Fruit fly (Drosophila melanogaster) whole organism, embryonic: ENCODE measurements around the gene CG14221.

Source experiments
- Ada2b ChIP-seq: fragments of 200-800 bp; sonication (Bioruptor generic); IDR thresholded peaks from 2 replicates; pipeline ENCODE4 v1.3.6; 2022; ENCODE audit warnings: missing biosample characterization, missing genetic modification characterization
- CG1024 ChIP-seq: fragments of 200-800 bp; sonication (Bioruptor generic); IDR thresholded peaks from 2 replicates; pipeline ENCODE4 v1.3.6; 2022; ENCODE audit warnings: missing biosample characterization, missing genetic modification characterization
- CG10462 ChIP-seq: fragments of 200-800 bp; sonication (Bioruptor generic); optimal IDR thresholded peaks from 2 replicates; lab custom pipeline; 2016; ENCODE audit warnings: missing biosample characterization, missing genetic modification characterization
- CG11723 ChIP-seq: fragments of 200-800 bp; sonication (Bioruptor generic); optimal IDR thresholded peaks from 2 replicates; lab custom pipeline; 2017; ENCODE audit warnings: missing biosample characterization, mild to moderate bottlenecking, missing genetic modification characterization
- CG12299 ChIP-seq: fragments of 200-800 bp; sonication (Bioruptor generic); optimal IDR thresholded peaks from 2 replicates; lab custom pipeline; 2018; ENCODE audit warnings: missing biosample characterization, mild to moderate bottlenecking, missing genetic modification characterization
- CG14050 ChIP-seq: fragments of 200-800 bp; sonication (Bioruptor generic); IDR thresholded peaks from 3 replicates; pipeline ENCODE4 v1.3.6; 2022; ENCODE audit warnings: missing biosample characterization, missing genetic modification characterization
- CG15601 ChIP-seq: fragments of 200-800 bp; sonication (Bioruptor generic); optimal IDR thresholded peaks from 3 replicates; lab custom pipeline; 2019; ENCODE audit warnings: missing biosample characterization, mild to moderate bottlenecking, missing genetic modification characterization, moderate library complexity
- CG17186 ChIP-seq: fragments of 200-800 bp; sonication (Bioruptor generic); optimal IDR thresholded peaks from 3 replicates; lab custom pipeline; 2017; ENCODE audit warnings: missing biosample characterization, missing genetic modification reagents, missing genetic modification characterization
- CG17802 ChIP-seq: fragments of 200-800 bp; sonication (Bioruptor generic); optimal IDR thresholded peaks from 2 replicates; lab custom pipeline; 2018; ENCODE audit warnings: missing biosample characterization, mild to moderate bottlenecking, missing genetic modification characterization, moderate library complexity
- CG2116 ChIP-seq: fragments of 200-800 bp; sonication (Bioruptor generic); optimal IDR thresholded peaks from 3 replicates; lab custom pipeline; 2018; ENCODE audit warnings: missing biosample characterization, mild to moderate bottlenecking, missing genetic modification characterization
- CG3065 ChIP-seq: fragments of 200-800 bp; sonication (Bioruptor generic); optimal IDR thresholded peaks from 2 replicates; lab custom pipeline; 2016; ENCODE audit warnings: missing biosample characterization, missing genetic modification characterization
- CG31365 ChIP-seq: fragments of 200-800 bp; sonication (Bioruptor generic); optimal IDR thresholded peaks from 2 replicates; lab custom pipeline; 2018; ENCODE audit warnings: missing biosample characterization, mild to moderate bottlenecking, missing genetic modification characterization
- CG34224 ChIP-seq: fragments of 200-800 bp; sonication (Bioruptor generic); IDR thresholded peaks from 3 replicates; pipeline ENCODE4 v1.3.6; 2022; ENCODE audit warnings: missing biosample characterization, missing genetic modification characterization; ENCODE audit not compliant: partially characterized antibody
- CG3838 ChIP-seq: fragments of 200-800 bp; sonication (Bioruptor generic); optimal IDR thresholded peaks from 3 replicates; lab custom pipeline; 2016; ENCODE audit warnings: missing biosample characterization, missing genetic modification characterization
- CG3847 ChIP-seq: fragments of 200-800 bp; sonication (Bioruptor generic); IDR thresholded peaks from 2 replicates; pipeline ENCODE4 v1.3.6; 2022; ENCODE audit warnings: missing biosample characterization, missing genetic modification characterization
- CG4730 ChIP-seq: fragments of 200-800 bp; sonication (Bioruptor generic); IDR thresholded peaks from 2 replicates; pipeline ENCODE4 v1.3.6; 2022; ENCODE audit warnings: missing biosample characterization, missing genetic modification characterization
- CG5180 ChIP-seq: fragments of 200-800 bp; sonication (Bioruptor generic); optimal IDR thresholded peaks from 3 replicates; lab custom pipeline; 2017; ENCODE audit warnings: missing biosample characterization, missing genetic modification characterization, mild to moderate bottlenecking, moderate library complexity, missing genetic modification reagents
- CG6175 ChIP-seq: fragments of 200-800 bp; sonication (Bioruptor generic); IDR thresholded peaks from 3 replicates; pipeline ENCODE4 v1.3.6; 2022; ENCODE audit warnings: missing biosample characterization, missing genetic modification characterization
- CG7271 ChIP-seq: fragments of 200-800 bp; sonication (Bioruptor generic); optimal IDR thresholded peaks from 2 replicates; lab custom pipeline; 2018; ENCODE audit warnings: missing biosample characterization, mild to moderate bottlenecking, missing genetic modification characterization, moderate library complexity
- CG8359 ChIP-seq: fragments of 200-800 bp; sonication (Bioruptor generic); optimal IDR thresholded peaks from 2 replicates; lab custom pipeline; 2017; ENCODE audit warnings: missing biosample characterization, mild to moderate bottlenecking, missing genetic modification characterization, borderline replicate concordance
- D19A ChIP-seq: fragments of 200-800 bp; optimal IDR thresholded peaks from 3 replicates; lab custom pipeline; 2019; ENCODE audit warnings: missing biosample characterization, mild to moderate bottlenecking, missing genetic modification characterization, moderate library complexity
- Deaf1 ChIP-seq: fragments of 200-800 bp; optimal IDR thresholded peaks from 3 replicates; lab custom pipeline; 2019; ENCODE audit warnings: missing biosample characterization, mild to moderate bottlenecking, missing genetic modification characterization, moderate library complexity
- Dip2 ChIP-seq: fragments of 200-800 bp; sonication (Bioruptor generic); IDR thresholded peaks from 2 replicates; pipeline ENCODE4 v1.3.6; 2022; ENCODE audit warnings: missing biosample characterization, missing genetic modification characterization
- Dll ChIP-seq: fragments of 200-800 bp; sonication (Bioruptor generic); IDR thresholded peaks from 4 replicates; pipeline ENCODE4 v1.3.6; 2022; ENCODE audit warnings: missing biosample characterization, missing genetic modification characterization; ENCODE audit not compliant: partially characterized antibody
- Hmr ChIP-seq: fragments of 200-800 bp; sonication (Bioruptor generic); optimal IDR thresholded peaks from 3 replicates; lab custom pipeline; 2017; ENCODE audit warnings: mild to moderate bottlenecking, missing biosample characterization, missing genetic modification reagents, missing genetic modification characterization
- MESR4 ChIP-seq: fragments of 200-800 bp; sonication (Bioruptor generic); optimal IDR thresholded peaks from 2 replicates; lab custom pipeline; 2018; ENCODE audit warnings: missing biosample characterization, mild to moderate bottlenecking, missing genetic modification characterization, moderate library complexity
- Oli ChIP-seq: fragments of 200-800 bp; sonication (Bioruptor generic); optimal IDR thresholded peaks from 2 replicates; lab custom pipeline; 2018; ENCODE audit warnings: missing biosample characterization, mild to moderate bottlenecking, missing genetic modification characterization, moderate library complexity
- Pdp1 ChIP-seq, 2 experiments: fragments of 200-800 bp; sonication (Bioruptor generic); optimal IDR thresholded peaks; 3 replicates each; lab custom pipeline; 2016; ENCODE audit warnings: missing biosample characterization in 2 of 2, missing genetic modification characterization in 2 of 2, mild to moderate bottlenecking in 1 of 2, moderate library complexity in 1 of 2
- Sin3A ChIP-seq: fragments of >200 bp; optimal IDR thresholded peaks from 2 replicates; lab custom pipeline; 2018
- Trl ChIP-seq, 3 experiments: fragments of >200 bp in 2 of 3; fragments of 200-800 bp in 1 of 3; sonication (Bioruptor generic) in 1 of 3; optimal IDR thresholded peaks; 2 replicates in 1 of 3; 3 replicates in 2 of 3; lab custom pipeline; 2016 to 2017; ENCODE audit warnings: missing biosample characterization in 1 of 3, missing genetic modification characterization in 1 of 3
- ato ChIP-seq: fragments of 200-800 bp; sonication (Bioruptor generic); IDR thresholded peaks from 2 replicates; pipeline ENCODE4 v1.3.6; 2022; ENCODE audit warnings: missing biosample characterization, missing genetic modification characterization; ENCODE audit not compliant: partially characterized antibody
- cad ChIP-seq: fragments of >200 bp; optimal IDR thresholded peaks from 2 replicates; lab custom pipeline; 2017; ENCODE audit warnings: missing biosample characterization, missing genetic modification characterization
- cwo ChIP-seq: fragments of 200-800 bp; sonication (Bioruptor generic); optimal IDR thresholded peaks from 3 replicates; lab custom pipeline; 2017; ENCODE audit warnings: missing biosample characterization, missing genetic modification characterization, mild to moderate bottlenecking, moderate library complexity, missing genetic modification reagents
- da ChIP-seq: fragments of 200-800 bp; sonication (Bioruptor generic); optimal IDR thresholded peaks from 2 replicates; lab custom pipeline; 2016; ENCODE audit warnings: missing biosample characterization, missing genetic modification characterization
- dm ChIP-seq: fragments of 200-800 bp; sonication (Bioruptor generic); optimal IDR thresholded peaks from 3 replicates; lab custom pipeline; 2016; ENCODE audit warnings: missing biosample characterization, missing genetic modification characterization
- dpn ChIP-seq, 2 experiments: fragments of 200-800 bp; sonication (Bioruptor generic); optimal IDR thresholded peaks; 3 replicates each; lab custom pipeline; 2016; ENCODE audit warnings: missing biosample characterization in 2 of 2, missing genetic modification characterization in 2 of 2
- dysf ChIP-seq: fragments of 200-800 bp; sonication (Bioruptor generic); IDR thresholded peaks from 3 replicates; pipeline ENCODE4 v1.3.6; 2022; ENCODE audit warnings: missing biosample characterization, missing genetic modification characterization
- fd3F ChIP-seq: fragments of 200-800 bp; sonication (Bioruptor generic); optimal IDR thresholded peaks from 2 replicates; lab custom pipeline; 2018; ENCODE audit warnings: missing biosample characterization, mild to moderate bottlenecking, missing genetic modification characterization, moderate library complexity
- gem ChIP-seq: fragments of 200-800 bp; sonication (Bioruptor generic); optimal IDR thresholded peaks from 2 replicates; lab custom pipeline; 2019; ENCODE audit warnings: missing biosample characterization, mild to moderate bottlenecking, missing genetic modification characterization, moderate library complexity
- insv ChIP-seq, 2 experiments: fragments of 200-800 bp; sonication (Bioruptor generic); optimal IDR thresholded peaks; 3 replicates each; lab custom pipeline; 2016 to 2018; ENCODE audit warnings: missing biosample characterization in 2 of 2, missing genetic modification characterization in 2 of 2
- maf-S ChIP-seq: fragments of 200-800 bp; sonication (Bioruptor generic); optimal IDR thresholded peaks from 2 replicates; lab custom pipeline; 2016; ENCODE audit warnings: missing biosample characterization, missing genetic modification characterization
- nerfin-1 ChIP-seq: fragments of 200-800 bp; sonication (Bioruptor generic); optimal IDR thresholded peaks from 3 replicates; lab custom pipeline; 2019; ENCODE audit warnings: missing biosample characterization, mild to moderate bottlenecking, missing genetic modification characterization, moderate library complexity
- sd ChIP-seq: fragments of 200-800 bp; sonication (Bioruptor generic); optimal IDR thresholded peaks from 3 replicates; lab custom pipeline; 2018; ENCODE audit warnings: missing biosample characterization, mild to moderate bottlenecking, missing genetic modification characterization, moderate library complexity
- shn ChIP-seq: fragments of 200-800 bp; sonication (Bioruptor generic); optimal IDR thresholded peaks from 3 replicates; lab custom pipeline; 2016; ENCODE audit warnings: missing biosample characterization, missing genetic modification characterization
- slbo ChIP-seq: fragments of 200-800 bp; sonication (Bioruptor generic); IDR thresholded peaks from 2 replicates; pipeline ENCODE4 v1.3.6; 2022; ENCODE audit warnings: missing biosample characterization, missing genetic modification characterization
- sug ChIP-seq: fragments of 200-800 bp; optimal IDR thresholded peaks from 2 replicates; lab custom pipeline; 2019; ENCODE audit warnings: missing biosample characterization, mild to moderate bottlenecking, missing genetic modification characterization, moderate library complexity
- tap ChIP-seq: fragments of 200-800 bp; optimal IDR thresholded peaks from 3 replicates; lab custom pipeline; 2019; ENCODE audit warnings: missing biosample characterization, mild to moderate bottlenecking, missing genetic modification characterization, moderate library complexity
- toy ChIP-seq: fragments of 200-800 bp; sonication (Bioruptor generic); IDR thresholded peaks from 2 replicates; pipeline ENCODE4 v1.3.6; 2022; ENCODE audit warnings: missing biosample characterization, missing genetic modification characterization

The CG14221 gene

DNA sequence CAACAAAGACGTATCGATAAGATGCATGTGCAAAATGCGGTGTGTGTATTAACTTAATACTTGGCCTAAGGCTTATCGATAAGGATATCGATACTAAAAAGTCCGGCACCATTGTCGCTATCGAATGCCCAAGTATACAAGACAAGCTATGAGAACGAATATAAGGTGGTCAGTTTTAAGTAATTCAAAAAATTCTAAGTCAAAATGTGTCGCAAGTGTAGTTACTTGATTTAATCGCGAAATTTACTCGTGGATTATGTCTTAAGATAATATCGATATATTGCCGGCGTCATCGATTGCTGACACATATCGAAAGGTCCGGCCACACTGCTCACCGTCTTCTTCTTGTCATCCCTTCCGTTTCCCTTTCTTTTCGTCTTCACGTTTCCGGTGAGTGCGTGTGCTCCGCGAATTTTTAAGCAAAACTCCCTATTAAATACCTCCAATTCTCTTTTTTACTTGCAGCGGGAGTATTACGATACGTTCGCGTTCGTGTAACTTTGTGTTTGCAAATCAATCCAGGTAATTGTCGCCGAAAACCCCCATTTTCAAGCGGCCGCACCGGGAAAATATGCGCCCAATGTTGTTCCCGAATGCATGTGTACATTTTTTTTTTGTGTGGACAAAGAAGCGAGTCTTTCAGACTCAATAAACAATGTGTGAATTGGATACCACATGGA, 23.2 kb downstream of the CG14221 start, which contains the start of gene RpS10b (continued):
- TF ChIP-seq dpn (GFP tag; optimal IDR thresholded peaks at IDR 0.05; lab: Kevin White, UChicago) (peak; percentile 58 to 79), slbo (GFP tag; lab: Robert Waterston, UW) (peak; percentile 75), toy (GFP tag; lab: Robert Waterston, UW) (peak; percentile 54), CG10462 (GFP tag; lab: Kevin White, UChicago) (peak; percentile 54), nerfin-1 (tag; lab: Kevin White, UChicago) (peak; percentile 88), CG5180 (GFP tag; lab: Kevin White, UChicago) (peak; percentile 84), gem (peak; percentile 57), CG34224 (GFP tag; lab: Robert Waterston, UW) (peak; percentile 88), Oli (peak; percentile 80), fd3F (GFP tag; lab: Kevin White, UChicago) (peak; percentile 77), CG14050 (GFP tag; lab: Robert Waterston, UW) (no peak), CG17186 (GFP tag; lab: Kevin White, UChicago) (peak; percentile 91), CG12299 (peak; percentile 83), CG17802 (tag; lab: Kevin White, UChicago) (peak; percentile 74), CG31365 (peak; percentile 81), MESR4 (GFP tag; lab: Kevin White, UChicago) (peak; percentile 97), Dip2 (no peak), sug (tag; lab: Kevin White, UChicago) (peak; percentile 88), CG7271 (tag; lab: Kevin White, UChicago) (peak; percentile 95), CG8359 (GFP tag; lab: Kevin White, UChicago) (peak; percentile 85), cad (GFP tag; lab: Kevin White, UChicago) (no peak), CG11723 (GFP tag; lab: Kevin White, UChicago) (peak; percentile 93), dysf (GFP tag; lab: Robert Waterston, UW) (peak; percentile 81), CG15601 (peak; percentile 83), Pdp1 (GFP tag; optimal IDR thresholded peaks at IDR 0.05; lab: Kevin White, UChicago) (peak; percentile 48 to 79), maf-S (peak; percentile 74), dm (GFP tag; lab: Kevin White, UChicago) (peak; percentile 95), CG3065 (peak; percentile 67), CG1024 (GFP tag; lab: Robert Waterston, UW) (peak; percentile 70), cwo (GFP tag; lab: Kevin White, UChicago) (peak; percentile 77), CG3847 (peak; percentile 85), tap (peak; percentile 60), D19A (peak; percentile 31), Ada2b (GFP tag; lab: Robert Waterston, UW) (no peak), da (GFP tag; lab: Kevin White, UChicago) (peak; percentile 93), CG4730 (0 out of 2 replicates have a peak, but pooled peaks have one; percentile 25), CG6175 (GFP tag; lab: Robert Waterston, UW) (peak; percentile 66; the same call in 2 of the 3 replicates), Trl (optimal IDR thresholded peaks at IDR 0.05; lab: Kevin White, UChicago) (no peak), Trl (GFP tag; optimal IDR thresholded peaks at IDR 0.05; lab: Kevin White, UChicago) (peak; percentile 82), sd (peak; percentile 46), CG2116 (GFP tag; lab: Kevin White, UChicago) (peak; percentile 95), Deaf1 (tag; lab: Kevin White, UChicago) (peak; percentile 47), Sin3A (lab: Kevin White, UChicago) (peak; percentile 99), CG3838 (GFP tag; lab: Kevin White, UChicago) (peak; percentile 54), Hmr (peak; percentile 97), shn (peak; percentile 90), insv (GFP tag; optimal IDR thresholded peaks at IDR 0.05; lab: Kevin White, UChicago) (peak in 1 of 2 experiments; percentile 83), Dll (GFP tag; lab: Robert Waterston, UW) (peak; percentile 96), ato (GFP tag; lab: Robert Waterston, UW) (peak; percentile 74; the same call in 1 of the 2 replicates)
